Fruit fly (Drosophila melanogaster) whole organism, prepupa: ENCODE data around the gene mus101.

ENCODE experiments used
- CG11294 ChIP-seq: fragments of 200-800 bp; sonication (Bioruptor generic); IDR thresholded peaks from 2 replicates; pipeline ENCODE4 v1.3.6; 2022; ENCODE audit warnings: missing biosample characterization, missing genetic modification characterization
- CG7368 ChIP-seq: fragments of 200-800 bp; sonication (Bioruptor generic); optimal IDR thresholded peaks from 3 replicates; lab custom pipeline; 2016; ENCODE audit warnings: missing biosample characterization, missing genetic modification characterization
- CG9139 ChIP-seq: fragments of 200-800 bp; sonication (Bioruptor generic); optimal IDR thresholded peaks from 3 replicates; lab custom pipeline; 2017; ENCODE audit warnings: missing biosample characterization, mild to moderate bottlenecking, missing genetic modification characterization
- Sox102F ChIP-seq: fragments of 200-800 bp; sonication (Bioruptor generic); optimal IDR thresholded peaks from 2 replicates; lab custom pipeline; 2016; ENCODE audit warnings: missing biosample characterization, mild to moderate bottlenecking, missing genetic modification characterization
- dsx ChIP-seq: fragments of 200-800 bp; optimal IDR thresholded peaks from 3 replicates; lab custom pipeline; 2019; ENCODE audit warnings: missing biosample characterization, mild to moderate bottlenecking, missing genetic modification characterization, moderate library complexity; ENCODE audit not compliant: poor library complexity, severe bottlenecking
- esn ChIP-seq: fragments of 200-800 bp; sonication (Bioruptor generic); optimal IDR thresholded peaks from 2 replicates; lab custom pipeline; 2016; ENCODE audit warnings: missing biosample characterization, mild to moderate bottlenecking, missing genetic modification characterization, moderate library complexity
- fkh ChIP-seq: fragments of 200-800 bp; sonication (Bioruptor generic); optimal IDR thresholded peaks from 3 replicates; lab custom pipeline; 2017; ENCODE audit warnings: missing biosample characterization, mild to moderate bottlenecking, missing genetic modification characterization, moderate library complexity
- pdm3 ChIP-seq: fragments of 200-800 bp; sonication (Bioruptor generic); optimal IDR thresholded peaks from 3 replicates; lab custom pipeline; 2016; ENCODE audit warnings: missing biosample characterization, missing genetic modification characterization

- TF ChIP-seq dsx (peak; percentile 12), fkh (GFP tag; lab: Kevin White, UChicago) (peak; percentile 14), pdm3 (GFP tag; lab: Kevin White, UChicago) (peak; percentile 71), esn (GFP tag; lab: Kevin White, UChicago) (peak; percentile 79), CG11294 (GFP tag; lab: Robert Waterston, UW) (0 out of 2 replicates have a peak, but pooled peaks have one; percentile 14), CG7368 (GFP tag; lab: Kevin White, UChicago) (peak; percentile 6), CG9139 (no peak), Sox102F (peak; percentile 67)
These were observed 42.5 kb upstream of the mus101 start for dm6 chrX:13679565-13679964.
